Fruit fly (Drosophila melanogaster): ENCODE data around the gene PIG-S.

DNA sequence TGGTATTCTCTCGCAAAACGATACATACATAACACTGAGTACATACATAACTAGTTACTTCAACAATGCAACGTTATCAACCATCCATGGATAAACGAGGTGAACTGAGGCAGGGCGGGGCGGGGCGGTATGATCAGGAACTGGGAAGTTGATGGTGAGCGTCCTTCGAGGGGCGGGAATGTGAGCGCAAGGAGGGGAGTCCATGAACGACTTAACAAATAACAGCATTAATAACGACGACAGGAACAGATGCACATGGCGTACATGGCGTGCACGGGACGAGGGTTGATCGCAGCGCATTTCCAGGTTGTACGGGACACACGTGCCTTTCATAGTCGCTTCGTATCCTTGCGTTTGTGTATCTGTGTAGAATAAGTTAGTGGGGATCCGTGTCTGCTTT, 49.7 kb downstream of the PIG-S start:
- TF ChIP-seq cnc (optimal IDR thresholded peaks at IDR 0.05), result no peak
- no peak for TF ChIP-seq CG11617 (GFP tag; optimal IDR thresholded peaks at IDR 0.05)
- no peak for TF ChIP-seq cic (GFP tag; optimal IDR thresholded peaks at IDR 0.05)
- TF ChIP-seq tj (GFP tag; optimal IDR thresholded peaks at IDR 0.05), result no peak
- TF ChIP-seq Hr96 (GFP tag; optimal IDR thresholded peaks at IDR 0.05), result no peak
- TF ChIP-seq kay (GFP tag; ENCODE audit: borderline replicate concordance), result no peak
- TF ChIP-seq ovo (GFP tag; optimal IDR thresholded peaks at IDR 0.05), result no peak
- no peak for TF ChIP-seq CG7101 (tag; optimal IDR thresholded peaks at IDR 0.05)
- TF ChIP-seq CG1620 (GFP tag; optimal IDR thresholded peaks at IDR 0.05), result no peak
- no peak for TF ChIP-seq Crg-1 (GFP tag; optimal IDR thresholded peaks at IDR 0.05)
- TF ChIP-seq toe (GFP tag; optimal IDR thresholded peaks at IDR 0.05), result no peak

All from whole organism, adult.